Fruit fly (Drosophila melanogaster) whole organism, embryonic: ENCODE measurements around the gene CG32847.
A peak's percentile ranks its signal among the peaks of the same experiment; 100 is the strongest.

Experiments used
- Abd-B ChIP-seq: fragments of 200-800 bp; sonication (Bioruptor generic); optimal IDR thresholded peaks from 2 replicates; lab custom pipeline; 2018; ENCODE audit warnings: missing biosample characterization, mild to moderate bottlenecking, missing genetic modification characterization, moderate library complexity
- B-H1 ChIP-seq: fragments of 200-800 bp; sonication (Bioruptor generic); IDR thresholded peaks from 3 replicates; pipeline ENCODE4 v1.3.6; 2022; ENCODE audit warnings: missing biosample characterization, missing genetic modification characterization
- CG10274 ChIP-seq: fragments of 200-800 bp; sonication (Bioruptor generic); optimal IDR thresholded peaks from 3 replicates; lab custom pipeline; 2017; ENCODE audit warnings: missing biosample characterization, mild to moderate bottlenecking, missing genetic modification characterization
- CG10543 ChIP-seq: fragments of 200-800 bp; sonication (Bioruptor generic); optimal IDR thresholded peaks from 3 replicates; lab custom pipeline; 2017; ENCODE audit warnings: missing biosample characterization, mild to moderate bottlenecking, missing genetic modification characterization, moderate library complexity
- CG10654 ChIP-seq: fragments of 200-800 bp; sonication (Bioruptor generic); optimal IDR thresholded peaks from 2 replicates; lab custom pipeline; 2016; ENCODE audit warnings: missing biosample characterization, missing genetic modification characterization
- CG12299 ChIP-seq: fragments of 200-800 bp; sonication (Bioruptor generic); optimal IDR thresholded peaks from 2 replicates; lab custom pipeline; 2018; ENCODE audit warnings: missing biosample characterization, mild to moderate bottlenecking, missing genetic modification characterization
- CG1233 ChIP-seq: fragments of 200-800 bp; sonication (Bioruptor generic); optimal IDR thresholded peaks from 4 replicates; lab custom pipeline; 2018; ENCODE audit warnings: missing biosample characterization, mild to moderate bottlenecking, missing genetic modification characterization
- CG16813 ChIP-seq: fragments of 200-800 bp; sonication (Bioruptor generic); IDR thresholded peaks from 3 replicates; pipeline ENCODE4 v1.3.6; 2022; ENCODE audit warnings: missing biosample characterization, missing genetic modification characterization; ENCODE audit not compliant: partially characterized antibody
- CG18262 ChIP-seq: fragments of 200-800 bp; optimal IDR thresholded peaks from 3 replicates; lab custom pipeline; 2019; ENCODE audit warnings: missing biosample characterization, mild to moderate bottlenecking, missing genetic modification characterization, moderate library complexity
- CG30020 ChIP-seq: fragments of 200-800 bp; optimal IDR thresholded peaks from 2 replicates; lab custom pipeline; 2019; ENCODE audit warnings: missing biosample characterization, mild to moderate bottlenecking, missing genetic modification characterization, moderate library complexity
- CG33557 ChIP-seq: fragments of 200-800 bp; sonication (Bioruptor generic); optimal IDR thresholded peaks from 2 replicates; lab custom pipeline; 2019; ENCODE audit warnings: missing biosample characterization, mild to moderate bottlenecking, missing genetic modification characterization, moderate library complexity
- CG43689 ChIP-seq: fragments of 200-800 bp; sonication (Bioruptor generic); IDR thresholded peaks from 2 replicates; pipeline ENCODE4 v1.3.6; 2022; ENCODE audit warnings: missing biosample characterization, missing genetic modification characterization
- CG4617 ChIP-seq: fragments of 200-800 bp; sonication (Bioruptor generic); optimal IDR thresholded peaks from 3 replicates; lab custom pipeline; 2016; ENCODE audit warnings: missing biosample characterization, missing genetic modification characterization, borderline replicate concordance
- CG4707 ChIP-seq: fragments of 200-800 bp; sonication (Bioruptor generic); optimal IDR thresholded peaks from 2 replicates; lab custom pipeline; 2018; ENCODE audit warnings: missing biosample characterization, mild to moderate bottlenecking, missing genetic modification characterization, moderate library complexity
- CG5953 ChIP-seq: fragments of 200-800 bp; sonication (Bioruptor generic); IDR thresholded peaks from 2 replicates; pipeline ENCODE4 v1.3.6; 2022; ENCODE audit warnings: missing biosample characterization, missing genetic modification characterization
- CG6689 ChIP-seq: fragments of 200-800 bp; sonication (Bioruptor generic); IDR thresholded peaks from 2 replicates; pipeline ENCODE4 v1.3.6; 2022; ENCODE audit warnings: missing biosample characterization, missing genetic modification characterization
- CG7357 ChIP-seq: fragments of 200-800 bp; sonication (Bioruptor generic); IDR thresholded peaks from 3 replicates; pipeline ENCODE4 v1.3.6; 2022; ENCODE audit warnings: missing biosample characterization, missing genetic modification characterization
- CG7928 ChIP-seq: fragments of 200-800 bp; sonication (Bioruptor generic); optimal IDR thresholded peaks from 2 replicates; lab custom pipeline; 2017; ENCODE audit warnings: missing biosample characterization, mild to moderate bottlenecking, missing genetic modification characterization
- CkIIα-i1 ChIP-seq: fragments of 200-800 bp; sonication (Bioruptor generic); IDR thresholded peaks from 2 replicates; pipeline ENCODE4 v1.3.6; 2022; ENCODE audit warnings: missing biosample characterization, missing genetic modification characterization
- Dek ChIP-seq: fragments of 200-800 bp; sonication (Bioruptor generic); optimal IDR thresholded peaks from 3 replicates; lab custom pipeline; 2019; ENCODE audit warnings: missing biosample characterization, mild to moderate bottlenecking, missing genetic modification characterization, moderate library complexity
- Drgx ChIP-seq: fragments of 200-800 bp; sonication (Bioruptor generic); IDR thresholded peaks from 2 replicates; pipeline ENCODE4 v1.3.6; 2022; ENCODE audit warnings: missing biosample characterization, missing genetic modification characterization
- ERR ChIP-seq: fragments of 200-800 bp; sonication (Bioruptor generic); optimal IDR thresholded peaks from 2 replicates; lab custom pipeline; 2016; ENCODE audit warnings: missing biosample characterization, missing genetic modification characterization
- H15 ChIP-seq: fragments of 200-800 bp; sonication (Bioruptor generic); IDR thresholded peaks from 3 replicates; pipeline ENCODE4 v1.3.6; 2022; ENCODE audit warnings: missing biosample characterization, missing genetic modification characterization
- Hmr ChIP-seq: fragments of 200-800 bp; sonication (Bioruptor generic); optimal IDR thresholded peaks from 3 replicates; lab custom pipeline; 2017; ENCODE audit warnings: mild to moderate bottlenecking, missing biosample characterization, missing genetic modification reagents, missing genetic modification characterization
- Hr78 ChIP-seq, 2 experiments: fragments of 200-800 bp in 1 of 2; fragments of >200 bp in 1 of 2; sonication (Bioruptor generic) in 1 of 2; optimal IDR thresholded peaks; 2 replicates each; lab custom pipeline; 2017 to 2019; ENCODE audit warnings: missing biosample characterization in 2 of 2, missing genetic modification characterization in 2 of 2, mild to moderate bottlenecking in 1 of 2, moderate library complexity in 1 of 2
- Oaz ChIP-seq: fragments of 200-800 bp; sonication (Bioruptor generic); IDR thresholded peaks from 2 replicates; pipeline ENCODE4 v1.3.6; 2022; ENCODE audit warnings: missing biosample characterization, missing genetic modification characterization
- abd-A ChIP-seq: fragments of 200-800 bp; sonication (Bioruptor generic); optimal IDR thresholded peaks from 3 replicates; lab custom pipeline; 2019; ENCODE audit warnings: missing biosample characterization, mild to moderate bottlenecking, missing genetic modification characterization, moderate library complexity
- ase ChIP-seq: fragments of 200-800 bp; sonication (Bioruptor generic); IDR thresholded peaks from 3 replicates; pipeline ENCODE4 v1.3.6; 2022; ENCODE audit warnings: missing biosample characterization, missing genetic modification characterization
- btn ChIP-seq: fragments of 200-800 bp; sonication (Bioruptor generic); optimal IDR thresholded peaks from 2 replicates; lab custom pipeline; 2016; ENCODE audit warnings: missing biosample characterization, missing genetic modification characterization
- chif ChIP-seq, 2 experiments: fragments of 200-800 bp; sonication (Bioruptor generic); optimal IDR thresholded peaks; 3 replicates each; lab custom pipeline; 2016; ENCODE audit warnings: missing biosample characterization in 2 of 2, missing genetic modification characterization in 2 of 2
- crc ChIP-seq: fragments of 200-800 bp; sonication (Bioruptor generic); optimal IDR thresholded peaks from 2 replicates; lab custom pipeline; 2016; ENCODE audit warnings: missing biosample characterization, missing genetic modification characterization
- dan ChIP-seq: fragments of 200-800 bp; sonication (Bioruptor generic); IDR thresholded peaks from 2 replicates; pipeline ENCODE4 v1.3.6; 2022; ENCODE audit warnings: missing biosample characterization, missing genetic modification characterization
- dysf ChIP-seq: fragments of 200-800 bp; sonication (Bioruptor generic); IDR thresholded peaks from 3 replicates; pipeline ENCODE4 v1.3.6; 2022; ENCODE audit warnings: missing biosample characterization, missing genetic modification characterization
- gce ChIP-seq: fragments of 200-800 bp; sonication (Bioruptor generic); IDR thresholded peaks from 3 replicates; pipeline ENCODE4 v1.3.6; 2022; ENCODE audit warnings: missing biosample characterization, missing genetic modification characterization
- gcm ChIP-seq: fragments of 200-800 bp; sonication (Bioruptor generic); optimal IDR thresholded peaks from 2 replicates; lab custom pipeline; 2019; ENCODE audit warnings: missing biosample characterization, mild to moderate bottlenecking, missing genetic modification characterization, moderate library complexity
- ind ChIP-seq: fragments of 200-800 bp; sonication (Bioruptor generic); optimal IDR thresholded peaks from 3 replicates; lab custom pipeline; 2016; ENCODE audit warnings: missing biosample characterization, missing genetic modification characterization
- kah ChIP-seq: fragments of 200-800 bp; sonication (Bioruptor generic); optimal IDR thresholded peaks from 2 replicates; lab custom pipeline; 2018; ENCODE audit warnings: missing biosample characterization, mild to moderate bottlenecking, missing genetic modification characterization
- ken ChIP-seq: fragments of 200-800 bp; sonication (Bioruptor generic); IDR thresholded peaks from 3 replicates; pipeline ENCODE4 v1.3.6; 2022; ENCODE audit warnings: missing biosample characterization, missing genetic modification characterization
- maf-S ChIP-seq: fragments of 200-800 bp; sonication (Bioruptor generic); optimal IDR thresholded peaks from 2 replicates; lab custom pipeline; 2016; ENCODE audit warnings: missing biosample characterization, missing genetic modification characterization
- onecut ChIP-seq: fragments of 200-800 bp; sonication (Bioruptor generic); IDR thresholded peaks from 2 replicates; pipeline ENCODE4 v1.3.6; 2022; ENCODE audit warnings: missing biosample characterization, missing genetic modification characterization
- otp ChIP-seq: fragments of 200-800 bp; sonication (Bioruptor generic); IDR thresholded peaks from 3 replicates; pipeline ENCODE4, ENCODE4 v1.3.6; 2022; ENCODE audit warnings: missing biosample characterization, missing genetic modification characterization
- sc ChIP-seq, 3 experiments: fragments of >200 bp in 2 of 3; fragments of 200-800 bp in 1 of 3; sonication (Bioruptor generic) in 1 of 3; optimal IDR thresholded peaks; 2 replicates in 2 of 3; 3 replicates in 1 of 3; lab custom pipeline; 2017; ENCODE audit warnings: mild to moderate bottlenecking in 1 of 3, missing biosample characterization in 1 of 3, missing genetic modification characterization in 1 of 3, missing genetic modification reagents in 1 of 3
- schlank ChIP-seq: fragments of 200-800 bp; sonication (Bioruptor generic); optimal IDR thresholded peaks from 2 replicates; lab custom pipeline; 2018; ENCODE audit warnings: missing biosample characterization, mild to moderate bottlenecking, missing genetic modification characterization
- slou ChIP-seq: fragments of 200-800 bp; sonication (Bioruptor generic); optimal IDR thresholded peaks from 3 replicates; lab custom pipeline; 2016; ENCODE audit warnings: missing biosample characterization, missing genetic modification characterization
- sqz ChIP-seq: fragments of 200-800 bp; sonication (Bioruptor generic); optimal IDR thresholded peaks from 3 replicates; lab custom pipeline; 2018; ENCODE audit warnings: missing biosample characterization, mild to moderate bottlenecking, missing genetic modification characterization
- toy ChIP-seq: fragments of 200-800 bp; sonication (Bioruptor generic); IDR thresholded peaks from 2 replicates; pipeline ENCODE4 v1.3.6; 2022; ENCODE audit warnings: missing biosample characterization, missing genetic modification characterization
- usp ChIP-seq: fragments of >200 bp; optimal IDR thresholded peaks from 2 replicates; lab custom pipeline; 2017; ENCODE audit warnings: missing biosample characterization, missing genetic modification characterization
- vnd ChIP-seq: fragments of 200-800 bp; sonication (Bioruptor generic); IDR thresholded peaks from 3 replicates; pipeline ENCODE4 v1.3.6; 2022; ENCODE audit warnings: missing biosample characterization, missing genetic modification characterization; ENCODE audit not compliant: partially characterized antibody

CG32847 gene

DNA sequence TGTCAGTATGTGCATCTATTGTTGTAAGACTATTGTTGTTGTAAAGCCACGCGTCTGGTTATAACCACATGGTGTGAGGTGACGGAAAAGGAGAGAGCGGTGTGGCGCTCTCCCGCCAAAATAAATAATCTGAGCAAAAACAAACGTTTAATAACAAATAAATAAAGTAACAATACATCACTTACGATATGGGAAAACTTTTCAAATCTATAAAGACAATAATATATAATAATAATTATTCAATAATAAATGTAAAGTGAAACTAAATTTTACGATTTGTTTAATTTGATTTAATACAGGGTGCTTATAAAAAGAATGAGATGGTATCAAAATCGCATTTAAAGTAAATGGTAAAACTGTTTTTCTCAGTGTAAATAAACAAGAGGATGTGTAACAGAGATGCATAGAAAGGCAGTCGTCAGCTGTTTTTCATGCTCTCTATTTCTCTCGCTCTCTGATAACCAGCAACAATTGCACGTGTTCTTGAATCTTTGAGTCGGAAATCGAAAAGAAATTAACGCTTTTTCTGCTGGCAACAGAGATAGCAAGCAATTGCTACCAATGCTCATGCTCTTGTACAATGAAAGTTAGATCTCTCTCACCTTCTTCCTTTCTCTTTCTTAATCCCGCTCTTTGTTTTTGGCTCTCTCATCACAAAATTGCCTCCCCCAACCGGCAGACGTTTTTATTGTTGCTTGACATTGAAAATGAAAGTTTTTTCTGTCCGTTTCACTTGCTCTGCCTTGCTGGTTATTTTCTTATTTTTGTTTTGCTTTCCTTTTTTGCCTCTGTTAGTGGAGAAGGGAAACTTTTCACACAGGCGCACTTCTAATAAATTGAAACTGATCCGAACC, 22.5 kb upstream of the CG32847 start (continued):
- TF ChIP-seq CG18262 (peak; percentile 97), CG6689 (GFP tag; lab: Robert Waterston, UW) (peak; percentile 90), ken (GFP tag; lab: Robert Waterston, UW) (no peak; the same call in 2 of the 3 replicates), dysf (peak; percentile 82), CG43689 (GFP tag; lab: Robert Waterston, UW) (peak; percentile 27; the same call in 1 of the 2 replicates), sqz (GFP tag; lab: Kevin White, UChicago) (peak; percentile 78), CG4617 (GFP tag; lab: Kevin White, UChicago) (no peak), CG33557 (peak; percentile 79), Hmr (GFP tag; lab: Kevin White, UChicago) (peak; percentile 86), gce (GFP tag; lab: Robert Waterston, UW) (peak; percentile 91; the same call in 2 of the 3 replicates), CG10274 (GFP tag; lab: Kevin White, UChicago) (peak; percentile 31), schlank (tag; lab: Kevin White, UChicago) (peak; percentile 24), CG16813 (GFP tag; lab: Robert Waterston, UW) (no peak), Abd-B (GFP tag; lab: Kevin White, UChicago) (peak; percentile 52), CG10654 (GFP tag; lab: Kevin White, UChicago) (peak; percentile 81), kah (GFP tag; lab: Kevin White, UChicago) (peak; percentile 62), CG30020 (peak; percentile 29), CG4707 (peak; percentile 34), Drgx (GFP tag; lab: Robert Waterston, UW) (peak; percentile 86), onecut (GFP tag; lab: Robert Waterston, UW) (peak; percentile 69; the same call in 1 of the 2 replicates), H15 (GFP tag; lab: Robert Waterston, UW) (peak; percentile 66; the same call in 2 of the 3 replicates), sc (optimal IDR thresholded peaks at IDR 0.05; lab: Kevin White, UChicago) (no peak), sc (GFP tag; optimal IDR thresholded peaks at IDR 0.05; lab: Kevin White, UChicago) (peak; percentile 77), ase (GFP tag; lab: Robert Waterston, UW) (peak; percentile 70; the same call in 2 of the 3 replicates), ind (GFP tag; lab: Kevin White, UChicago) (peak; percentile 84), maf-S (GFP tag; lab: Kevin White, UChicago) (peak; percentile 15), abd-A (tag; lab: Kevin White, UChicago) (peak; percentile 53), B-H1 (GFP tag; lab: Robert Waterston, UW) (peak; percentile 71; the same call in 1 of the 3 replicates), Hr78 (GFP tag; optimal IDR thresholded peaks at IDR 0.05; lab: Kevin White, UChicago) (peak in 1 of 2 experiments; percentile 81), Dek (tag; lab: Kevin White, UChicago) (peak; percentile 88), vnd (no peak), Oaz (GFP tag; lab: Robert Waterston, UW) (no peak), CkIIα-i1 (GFP tag; lab: Robert Waterston, UW) (no peak), CG1233 (GFP tag; lab: Kevin White, UChicago) (peak; percentile 93), CG5953 (peak; percentile 63; the same call in 1 of the 2 replicates), btn (GFP tag; lab: Kevin White, UChicago) (no peak), dan (GFP tag; lab: Robert Waterston, UW) (no peak), CG12299 (tag; lab: Kevin White, UChicago) (peak; percentile 86), gcm (GFP tag; lab: Kevin White, UChicago) (peak; percentile 94), ERR (GFP tag; lab: Kevin White, UChicago) (no peak), CG7928 (GFP tag; lab: Kevin White, UChicago) (peak; percentile 5), chif (GFP tag; optimal IDR thresholded peaks at IDR 0.05; lab: Kevin White, UChicago) (no peak), toy (GFP tag; lab: Robert Waterston, UW) (peak; percentile 39; the same call in 1 of the 2 replicates), crc (GFP tag; lab: Kevin White, UChicago) (no peak), CG7357 (GFP tag; lab: Robert Waterston, UW) (peak; percentile 76), usp (GFP tag; lab: Kevin White, UChicago) (no peak), CG10543 (GFP tag; lab: Kevin White, UChicago) (peak; percentile 82), slou (GFP tag; lab: Kevin White, UChicago) (no peak), otp (GFP tag; lab: Robert Waterston, UW) (no peak)
